Fruit fly (Drosophila melanogaster): ENCODE data around the gene CG32262.

DNA sequence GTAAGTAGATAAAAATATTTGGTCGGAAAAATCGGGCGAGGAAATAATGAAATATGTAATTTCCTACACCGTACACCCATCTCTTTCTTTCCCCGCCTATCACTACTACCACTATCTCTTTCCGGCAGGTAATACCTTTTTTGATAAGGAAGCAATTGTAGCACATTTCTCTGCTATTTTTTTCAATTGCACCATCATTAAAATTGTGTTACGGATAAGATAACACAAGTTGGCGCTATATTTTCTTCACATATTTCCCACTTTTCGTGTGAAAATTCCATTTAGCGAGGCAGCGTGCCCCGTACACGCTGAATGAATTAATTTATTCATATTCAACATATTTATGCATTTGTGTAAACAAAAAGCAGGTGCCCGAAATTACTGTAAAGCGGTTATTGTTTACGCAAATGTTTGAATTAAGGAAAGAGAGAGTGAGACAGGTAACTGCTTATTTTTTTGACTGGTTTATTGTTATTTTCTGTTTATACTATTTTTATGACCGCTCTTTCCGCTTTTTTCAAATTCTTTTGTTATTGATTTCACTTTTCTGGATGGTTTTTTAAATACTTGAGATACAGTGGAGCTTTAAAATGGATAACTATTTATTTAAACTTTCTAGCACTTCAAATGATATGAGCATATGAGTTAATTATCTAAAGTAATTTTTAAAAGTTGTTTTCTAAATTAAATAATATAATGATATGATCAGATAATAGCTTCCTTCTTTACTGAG lies 23.5 kb downstream of the CG32262 start:
- no peak for TF ChIP-seq CG16815 (GFP tag; optimal IDR thresholded peaks at IDR 0.05)
- peak; percentile 66 for TF ChIP-seq CG31441 (GFP tag; IDR thresholded peaks at IDR 0.05)
- no peak for TF ChIP-seq wdn (GFP tag; IDR thresholded peaks at IDR 0.05)
- TF ChIP-seq Hr39 (optimal IDR thresholded peaks at IDR 0.05), result no peak
- no peak for TF ChIP-seq zen (tag; optimal IDR thresholded peaks at IDR 0.05)
